Fruit fly (Drosophila melanogaster): ENCODE results near the gene CG12231.

CG12231 gene

dm6 chrX:19496808-19497259 is 34.7 kb downstream of the CG12231 start (continued):
- TF ChIP-seq ash1 (GFP tag; optimal IDR thresholded peaks at IDR 0.05) (peak; percentile 28), Spps (tag; optimal IDR thresholded peaks at IDR 0.05) (no peak), knrl (GFP tag; IDR thresholded peaks at IDR 0.05; ENCODE audit: partially characterized antibody) (peak; percentile 68), hkb (optimal IDR thresholded peaks at IDR 0.05) (no peak), hkb (GFP tag; IDR thresholded peaks at IDR 0.05) (no peak), slp2 (GFP tag; optimal IDR thresholded peaks at IDR 0.05) (no peak), row (GFP tag; IDR thresholded peaks at IDR 0.05) (peak; percentile 50; the same call in 2 of the 3 replicates), Hmr (GFP tag; optimal IDR thresholded peaks at IDR 0.05) (no peak), CG8290 (GFP tag; optimal IDR thresholded peaks at IDR 0.05) (peak; percentile 44), CG8290 (tag; optimal IDR thresholded peaks at IDR 0.05) (peak; percentile 4 to 69), CG30020 (tag; optimal IDR thresholded peaks at IDR 0.05) (no peak), Lim3 (GFP tag; IDR thresholded peaks at IDR 0.05) (no peak), CG16813 (GFP tag; IDR thresholded peaks at IDR 0.05; ENCODE audit: partially characterized antibody) (peak; percentile 49; the same call in 2 of the 3 replicates), CG13894 (tag; optimal IDR thresholded peaks at IDR 0.05) (peak; percentile 43), ems (GFP tag; optimal IDR thresholded peaks at IDR 0.05) (no peak), Ravus (GFP tag; IDR thresholded peaks at IDR 0.05) (no peak), CG8944 (GFP tag; optimal IDR thresholded peaks at IDR 0.05) (no peak), Nf-YC (tag; optimal IDR thresholded peaks at IDR 0.05) (peak; percentile 2), ara (GFP tag; IDR thresholded peaks at IDR 0.05) (no peak), CG31441 (GFP tag; IDR thresholded peaks at IDR 0.05) (no peak), p53 (GFP tag; optimal IDR thresholded peaks at IDR 0.05) (no peak), dmrt99B (tag; optimal IDR thresholded peaks at IDR 0.05) (no peak), CG10209 (GFP tag; optimal IDR thresholded peaks at IDR 0.05) (no peak), CG11085 (GFP tag; IDR thresholded peaks at IDR 0.05) (no peak), CG4617 (GFP tag; optimal IDR thresholded peaks at IDR 0.05; ENCODE audit: borderline replicate concordance) (no peak), Sry-β (GFP tag; optimal IDR thresholded peaks at IDR 0.05) (no peak), B-H2 (GFP tag; optimal IDR thresholded peaks at IDR 0.05) (peak; percentile 12), Nf-YA (GFP tag; IDR thresholded peaks at IDR 0.05) (no peak), Nf-YB (GFP tag; optimal IDR thresholded peaks at IDR 0.05) (no peak), CG1529 (GFP tag; optimal IDR thresholded peaks at IDR 0.05) (no peak), Hr39 (optimal IDR thresholded peaks at IDR 0.05) (no peak), fru (optimal IDR thresholded peaks at IDR 0.05) (no peak), C15 (GFP tag; IDR thresholded peaks at IDR 0.05) (no peak), z (GFP tag; IDR thresholded peaks at IDR 0.05) (no peak), Fer3 (tag; optimal IDR thresholded peaks at IDR 0.05) (no peak), tna (GFP tag; IDR thresholded peaks at IDR 0.05; ENCODE audit: partially characterized antibody) (no peak), wdn (GFP tag; IDR thresholded peaks at IDR 0.05) (no peak), Taf1 (GFP tag; IDR thresholded peaks at IDR 0.05) (0 out of 2 replicates have a peak, but pooled peaks have one; percentile 13), CG17385 (GFP tag; optimal IDR thresholded peaks at IDR 0.05) (no peak), pb (GFP tag; optimal IDR thresholded peaks at IDR 0.05) (no peak), crc (GFP tag; optimal IDR thresholded peaks at IDR 0.05) (no peak), CG4360 (GFP tag; IDR thresholded peaks at IDR 0.05) (peak; percentile 80), CG3726 (GFP tag; IDR thresholded peaks at IDR 0.05) (no peak), CG2875 (GFP tag; optimal IDR thresholded peaks at IDR 0.05) (no peak), Ets65A (GFP tag) (no peak), emc (GFP tag; optimal IDR thresholded peaks at IDR 0.05) (no peak), CG15479 (GFP tag; optimal IDR thresholded peaks at IDR 0.05) (no peak), CG4854 (GFP tag; optimal IDR thresholded peaks at IDR 0.05) (no peak), Mad (GFP tag; optimal IDR thresholded peaks at IDR 0.05) (no peak), CG12391 (tag; optimal IDR thresholded peaks at IDR 0.05) (no peak), HLH4C (GFP tag; IDR thresholded peaks at IDR 0.05; ENCODE audit: partially characterized antibody) (peak; percentile 52; the same call in 2 of the 3 replicates), pfk (GFP tag; optimal IDR thresholded peaks at IDR 0.05) (peak; percentile 60), pnt (GFP tag; optimal IDR thresholded peaks at IDR 0.05) (no peak)
